Fruit fly (Drosophila melanogaster): ENCODE results near the gene CG43861.

DNA sequence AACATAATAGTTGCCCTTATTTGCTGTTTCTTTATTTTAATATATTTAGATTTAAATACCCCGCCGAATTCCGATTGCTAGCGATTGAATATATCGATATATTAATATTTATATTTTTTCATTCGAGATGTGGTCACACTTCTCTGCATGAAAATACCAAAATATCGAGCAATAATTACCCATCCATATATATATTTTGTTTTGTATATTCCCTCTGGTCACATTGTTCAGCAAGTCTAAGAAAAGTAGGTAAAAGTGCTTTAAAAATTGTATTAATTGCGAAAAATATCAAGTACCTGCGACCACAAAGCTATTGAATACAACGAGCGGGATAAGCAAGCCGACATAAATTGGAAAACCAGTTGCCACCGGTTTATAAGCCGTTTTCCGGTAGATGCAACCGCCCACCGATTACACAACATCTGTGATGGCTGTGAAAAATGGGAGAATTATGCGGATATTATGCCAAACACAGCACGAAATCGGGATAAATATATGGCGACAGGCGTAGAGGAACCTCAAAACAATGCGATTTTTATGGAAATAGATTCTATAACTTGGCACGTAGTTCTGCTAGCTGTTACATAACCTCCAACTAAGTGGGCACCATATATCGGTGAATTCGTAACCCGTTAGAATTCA, 58.4 kb downstream of the CG43861 start, which contains the start of gene COX4:
- TF ChIP-seq brk (GFP tag; optimal IDR thresholded peaks at IDR 0.05) (no peak), Myc (optimal IDR thresholded peaks at IDR 0.05) (no peak), pan (optimal IDR thresholded peaks at IDR 0.05) (no peak), psq (GFP tag; optimal IDR thresholded peaks at IDR 0.05) (no peak), Mio (GFP tag; optimal IDR thresholded peaks at IDR 0.05) (no peak), Sp1 (GFP tag; optimal IDR thresholded peaks at IDR 0.05) (no peak), h (GFP tag; optimal IDR thresholded peaks at IDR 0.05) (no peak), Hr83 (GFP tag; optimal IDR thresholded peaks at IDR 0.05; ENCODE audit: poor library complexity, severe bottlenecking) (no peak)
